Fruit fly (Drosophila melanogaster) S2 (cell line): Measurements from ENCODE around the gene CG2258.

Experiments
- CG8478 ChIP-seq: fragments of >200 bp; optimal IDR thresholded peaks from 2 replicates; lab custom pipeline; 2018
- CTCF ChIP-seq, 2 experiments: fragments of >200 bp; optimal IDR thresholded peaks; 2 replicates each; lab custom pipeline; 2018

DNA sequence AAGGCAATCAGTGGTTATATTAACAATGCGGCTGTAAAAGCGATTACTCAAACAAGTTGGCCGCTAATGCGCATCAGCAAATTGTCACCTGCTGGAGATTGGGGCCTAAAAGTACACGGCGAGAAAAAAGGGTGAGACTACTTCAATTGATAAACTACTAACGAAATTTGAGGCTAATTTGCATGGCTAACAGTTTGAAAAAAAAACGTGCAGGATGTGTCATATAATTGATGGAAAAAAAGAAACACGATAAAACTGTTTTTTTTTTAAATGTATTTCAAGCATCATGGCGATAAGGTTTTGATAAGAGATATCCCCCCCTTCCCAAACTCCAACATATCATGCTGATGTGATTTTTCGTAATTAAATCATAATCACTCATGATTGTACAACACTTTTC is 10.8 kb upstream of the CG2258 start:
- TF ChIP-seq CTCF (optimal IDR thresholded peaks at IDR 0.05; lab: Kevin White, UChicago) (no peak), CG8478 (lab: Kevin White, UChicago) (no peak)
